Worm (Caenorhabditis elegans) whole organism, L3 larva: ENCODE measurements around the gene cht-6.

Source experiments
- aly-2 ChIP-seq: fragments of 150-350 bp; optimal IDR thresholded peaks from 2 replicates; lab custom pipeline; 2014; ENCODE audit warnings: missing biosample characterization, missing genetic modification characterization
- ceh-16 ChIP-seq: sonication (generic microtip); optimal IDR thresholded peaks from 2 replicates; lab custom pipeline; 2017; ENCODE audit warnings: missing biosample characterization, missing genetic modification characterization
- ceh-82 ChIP-seq: fragments of 150-350 bp; optimal IDR thresholded peaks from 2 replicates; lab custom pipeline; 2014; ENCODE audit warnings: missing biosample characterization, missing genetic modification characterization
- ceh-9 ChIP-seq: sonication (generic microtip); optimal IDR thresholded peaks from 2 replicates; lab custom pipeline; 2018; ENCODE audit warnings: missing biosample characterization, missing genetic modification characterization
- daf-12 ChIP-seq: fragments of 150-350 bp; optimal IDR thresholded peaks from 2 replicates; lab custom pipeline; 2014; ENCODE audit warnings: missing biosample characterization, missing genetic modification reagents, missing genetic modification characterization
- egl-5 ChIP-seq: fragments of 150-350 bp; optimal IDR thresholded peaks from 2 replicates; lab custom pipeline; 2017; ENCODE audit warnings: missing biosample characterization, missing genetic modification reagents, missing genetic modification characterization, inconsistent platforms
- elt-1 ChIP-seq: fragments of 150-350 bp; optimal IDR thresholded peaks from 2 replicates; lab custom pipeline; 2014; ENCODE audit warnings: missing biosample characterization, missing genetic modification characterization
- elt-2 ChIP-seq: sonication (generic microtip); optimal IDR thresholded peaks from 2 replicates; lab custom pipeline; 2016; ENCODE audit warnings: missing genetic modification reagents, mild to moderate bottlenecking, missing genetic modification characterization, missing compliant biosample characterization
- elt-3 ChIP-seq, 3 experiments: fragments of 150-350 bp in 1 of 3; sonication (generic microtip) in 2 of 3; optimal IDR thresholded peaks; 2 replicates in 2 of 3; 4 replicates in 1 of 3; lab custom pipeline; 2014 to 2017; ENCODE audit warnings: missing biosample characterization in 3 of 3, missing genetic modification characterization in 3 of 3
- eor-1 ChIP-seq, 2 experiments: fragments of 150-350 bp; optimal IDR thresholded peaks; 2 replicates each; lab custom pipeline; 2014 to 2018; ENCODE audit warnings: missing biosample characterization in 2 of 2, missing genetic modification characterization in 2 of 2
- fkh-10 ChIP-seq: sonication (generic microtip); optimal IDR thresholded peaks from 2 replicates; lab custom pipeline; 2017; ENCODE audit warnings: missing biosample characterization, missing genetic modification reagents, missing genetic modification characterization
- fos-1 ChIP-seq: fragments of 150-350 bp; optimal IDR thresholded peaks from 2 replicates; lab custom pipeline; 2014; ENCODE audit warnings: missing biosample characterization, missing genetic modification characterization
- jun-1 ChIP-seq: fragments of 150-350 bp; optimal IDR thresholded peaks from 2 replicates; lab custom pipeline; 2014; ENCODE audit warnings: missing biosample characterization, missing genetic modification reagents, missing genetic modification characterization
- lin-15B ChIP-seq: fragments of 150-350 bp; optimal IDR thresholded peaks from 2 replicates; lab custom pipeline; 2014; ENCODE audit warnings: missing biosample characterization, missing genetic modification characterization
- lin-39 ChIP-seq: fragments of 150-350 bp; optimal IDR thresholded peaks from 2 replicates; lab custom pipeline; 2018; ENCODE audit warnings: missing biosample characterization, missing genetic modification reagents, missing genetic modification characterization
- lsy-12 ChIP-seq: sonication (generic microtip); optimal IDR thresholded peaks from 2 replicates; lab custom pipeline; 2016; ENCODE audit warnings: mild to moderate bottlenecking, missing genetic modification characterization, missing compliant biosample characterization
- mdl-1 ChIP-seq: fragments of 150-350 bp; optimal IDR thresholded peaks from 2 replicates; lab custom pipeline; 2014; ENCODE audit warnings: missing biosample characterization, missing genetic modification characterization
- nfya-1 ChIP-seq: sonication (generic microtip); optimal IDR thresholded peaks from 2 replicates; lab custom pipeline; 2017; ENCODE audit warnings: missing genetic modification characterization, mild to moderate bottlenecking, missing compliant biosample characterization, antibody characterized with exemption, moderate library complexity; ENCODE audit not compliant: insufficient read depth
- nhr-11 ChIP-seq: fragments of 150-350 bp; optimal IDR thresholded peaks from 2 replicates; lab custom pipeline; 2014; ENCODE audit warnings: missing biosample characterization, missing genetic modification characterization
- nhr-12 ChIP-seq: fragments of 150-350 bp; optimal IDR thresholded peaks from 2 replicates; lab custom pipeline; 2014; ENCODE audit warnings: missing biosample characterization, missing genetic modification characterization
- nhr-23 ChIP-seq: fragments of 150-350 bp; optimal IDR thresholded peaks from 2 replicates; lab custom pipeline; 2014; ENCODE audit warnings: missing biosample characterization, missing genetic modification reagents, missing genetic modification characterization
- nhr-25 ChIP-seq: sonication (generic microtip); optimal IDR thresholded peaks from 2 replicates; lab custom pipeline; 2017; ENCODE audit warnings: missing biosample characterization, missing genetic modification characterization
- nhr-28 ChIP-seq: fragments of 150-350 bp; optimal IDR thresholded peaks from 2 replicates; lab custom pipeline; 2014; ENCODE audit warnings: missing biosample characterization, missing genetic modification characterization
- nhr-67 ChIP-seq: fragments of 150-350 bp; optimal IDR thresholded peaks from 2 replicates; lab custom pipeline; 2014; ENCODE audit warnings: missing biosample characterization, missing genetic modification characterization
- nhr-76 ChIP-seq: fragments of 150-350 bp; sonication (generic microtip); optimal IDR thresholded peaks from 5 replicates; lab custom pipeline; 2014; ENCODE audit warnings: missing biosample characterization, missing genetic modification characterization
- nhr-77 ChIP-seq: fragments of 150-350 bp; optimal IDR thresholded peaks from 2 replicates; lab custom pipeline; 2014; ENCODE audit warnings: missing biosample characterization, missing genetic modification characterization
- pha-4 ChIP-seq: fragments of 150-350 bp; optimal IDR thresholded peaks from 2 replicates; lab custom pipeline; 2014; ENCODE audit warnings: missing biosample characterization, missing genetic modification reagents, missing genetic modification characterization
- pqm-1 ChIP-seq: fragments of 150-350 bp; optimal IDR thresholded peaks from 2 replicates; lab custom pipeline; 2017; ENCODE audit warnings: missing biosample characterization, missing genetic modification characterization, inconsistent platforms
- skn-1 ChIP-seq: fragments of 150-350 bp; optimal IDR thresholded peaks from 2 replicates; lab custom pipeline; 2014; ENCODE audit warnings: missing biosample characterization, missing genetic modification characterization
- snpc-4 ChIP-seq: fragments of 150-350 bp; optimal IDR thresholded peaks from 2 replicates; lab custom pipeline; 2014; ENCODE audit warnings: missing biosample characterization, missing genetic modification characterization
- tbx-2 ChIP-seq: sonication (generic microtip); optimal IDR thresholded peaks from 2 replicates; lab custom pipeline; 2016; ENCODE audit warnings: mild to moderate bottlenecking, missing genetic modification characterization, missing compliant biosample characterization
- unc-39 ChIP-seq: sonication (generic microtip); optimal IDR thresholded peaks from 4 replicates; lab custom pipeline; 2017; ENCODE audit warnings: missing biosample characterization, missing genetic modification characterization
- ztf-11 ChIP-seq: fragments of 150-350 bp; optimal IDR thresholded peaks from 2 replicates; lab custom pipeline; 2014; ENCODE audit warnings: missing biosample characterization, missing genetic modification characterization
- ztf-4 ChIP-seq: fragments of 150-350 bp; optimal IDR thresholded peaks from 2 replicates; lab custom pipeline; 2014; ENCODE audit warnings: missing biosample characterization, missing genetic modification characterization

Gene cht-6

DNA sequence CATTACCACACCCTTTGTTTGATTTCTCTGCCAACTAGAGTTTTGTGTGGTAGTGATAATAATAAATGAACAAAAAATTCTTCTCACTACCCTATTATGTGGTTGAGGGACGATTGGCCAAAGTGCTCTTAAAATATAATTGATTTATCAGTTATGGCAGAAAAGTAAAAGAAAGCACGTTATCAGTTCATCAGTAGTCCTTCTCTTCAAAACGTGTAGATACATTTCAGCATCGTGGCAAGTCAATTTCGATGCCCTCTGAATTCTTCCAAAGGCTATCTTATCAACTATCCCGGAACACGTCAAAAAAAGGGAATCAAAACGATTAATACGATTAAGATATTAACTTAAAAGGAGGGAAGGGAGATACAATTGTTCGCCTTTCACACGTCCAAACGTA, 1.7 kb upstream of the cht-6 start:
- TF ChIP-seq skn-1 (tag; lab: Kevin White, UChicago): no peak
- TF ChIP-seq aly-2 (tag; lab: Kevin White, UChicago): no peak
- no peak for TF ChIP-seq ztf-4
- no peak for TF ChIP-seq snpc-4 (tag; lab: Kevin White, UChicago)
- TF ChIP-seq ztf-11 (tag; lab: Kevin White, UChicago): no peak
- no peak for TF ChIP-seq fkh-10 (GFP tag; lab: Kevin White, UChicago)
- no peak for TF ChIP-seq ceh-16 (tag; lab: Kevin White, UChicago)
- no peak for TF ChIP-seq nhr-11 (tag; lab: Kevin White, UChicago)
- no peak for TF ChIP-seq ceh-9 (tag; lab: Kevin White, UChicago)
- TF ChIP-seq lsy-12 (tag; lab: Kevin White, UChicago): no peak
- TF ChIP-seq pqm-1 (tag; lab: Kevin White, UChicago): peak; percentile 88
- peak; percentile 67 for TF ChIP-seq jun-1 (tag; lab: Kevin White, UChicago)
- peak; percentile 27 for TF ChIP-seq nfya-1 (tag; lab: Kevin White, UChicago)
- TF ChIP-seq elt-2 (tag; lab: Kevin White, UChicago): peak; percentile 99
- TF ChIP-seq lin-15B (tag; lab: Kevin White, UChicago): no peak
- TF ChIP-seq pha-4: no peak
- no peak for TF ChIP-seq mdl-1 (tag; lab: Kevin White, UChicago)
- no peak for TF ChIP-seq fos-1 (tag; lab: Kevin White, UChicago)
- TF ChIP-seq elt-1 (tag; lab: Kevin White, UChicago): no peak
- no peak for TF ChIP-seq lin-39 (tag; lab: Kevin White, UChicago)
- no peak for TF ChIP-seq tbx-2 (tag; lab: Kevin White, UChicago)
- no peak for TF ChIP-seq nhr-12 (tag; lab: Kevin White, UChicago)
- TF ChIP-seq daf-12 (tag; lab: Kevin White, UChicago): no peak
- no peak for TF ChIP-seq eor-1 (tag; optimal IDR thresholded peaks at IDR 0.05; lab: Kevin White, UChicago)

DNA sequence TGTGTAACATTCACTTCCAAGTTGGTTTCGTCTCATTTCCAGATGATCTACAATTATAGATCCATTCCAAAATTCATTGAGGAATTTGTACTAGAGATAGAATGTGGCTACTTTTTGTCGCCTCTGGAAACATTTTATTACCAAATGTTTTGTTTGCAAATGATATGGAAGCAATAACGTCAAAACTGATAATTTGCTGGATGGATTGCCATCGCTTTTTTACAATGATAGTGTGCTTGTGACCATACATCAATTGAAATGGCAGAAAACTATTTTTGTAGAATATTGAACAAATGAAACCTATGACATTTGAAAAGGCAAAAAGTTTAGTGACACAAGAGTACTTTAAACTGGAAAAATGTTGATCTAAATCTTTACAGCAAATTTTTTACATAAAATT, 324 bp upstream of the cht-6 start:
- TF ChIP-seq elt-2 (tag; lab: Kevin White, UChicago) (peak; percentile 74), ztf-11 (tag; lab: Kevin White, UChicago) (no peak), nhr-23 (tag; lab: Kevin White, UChicago) (no peak), unc-39 (tag; lab: Kevin White, UChicago) (no peak), pqm-1 (tag; lab: Kevin White, UChicago) (peak; percentile 37)

ce11 chrV:6424055-6424454, 9.3 kb downstream of the cht-6 start, which contains the start of gene urb-1:
Gene urb-1, minus strand, starts transcription at chrV:6424155.
- TF ChIP-seq nhr-77 (tag; lab: Kevin White, UChicago) (peak; percentile 36), ceh-82 (tag; lab: Kevin White, UChicago) (no peak)

DNA sequence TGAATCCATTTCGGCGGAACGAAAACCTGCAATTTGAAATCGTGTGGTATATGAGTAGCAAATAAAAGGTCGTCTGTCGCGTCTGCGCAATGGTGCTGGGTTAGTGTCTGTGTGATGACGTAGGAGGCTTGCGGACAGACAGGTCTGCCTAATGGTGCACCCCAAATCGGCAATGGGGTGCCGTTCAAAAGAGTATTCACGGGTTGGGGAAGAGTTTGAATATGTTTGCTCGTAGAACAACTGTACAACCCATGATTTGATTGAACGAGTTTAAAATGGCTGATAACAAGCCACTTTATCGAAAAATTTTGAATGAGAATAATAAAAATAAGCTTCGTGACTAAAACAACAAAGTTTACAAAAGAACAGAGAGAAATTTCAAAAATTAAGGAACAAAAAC, 11.1 kb downstream of the cht-6 start, which contains the start of gene T05H4.11:
Gene T05H4.11, minus strand, starts transcription at position 335 of the 400 bp plus-strand sequence.
- TF ChIP-seq nhr-28 (tag; lab: Kevin White, UChicago) (no peak), nhr-67 (tag; lab: Kevin White, UChicago) (no peak), eor-1 (tag; optimal IDR thresholded peaks at IDR 0.05; lab: Kevin White, UChicago) (no peak), nhr-23 (tag; lab: Kevin White, UChicago) (peak; percentile 35), fos-1 (tag; lab: Kevin White, UChicago) (no peak), nhr-76 (tag; lab: Kevin White, UChicago) (no peak), nhr-77 (tag; lab: Kevin White, UChicago) (no peak), lsy-12 (tag; lab: Kevin White, UChicago) (peak; percentile 31), skn-1 (tag; lab: Kevin White, UChicago) (no peak), unc-39 (tag; lab: Kevin White, UChicago) (no peak), ceh-16 (tag; lab: Kevin White, UChicago) (no peak), elt-2 (tag; lab: Kevin White, UChicago) (peak; percentile 27), nhr-25 (tag; lab: Kevin White, UChicago) (peak; percentile 27), pqm-1 (tag; lab: Kevin White, UChicago) (peak; percentile 11), ztf-4 (no peak), elt-3 (tag; optimal IDR thresholded peaks at IDR 0.05; lab: Kevin White, UChicago) (peak in 1 of 3 experiments; percentile 9), elt-1 (tag; lab: Kevin White, UChicago) (no peak), nfya-1 (tag; lab: Kevin White, UChicago) (no peak), pha-4 (peak; percentile 7), daf-12 (tag; lab: Kevin White, UChicago) (no peak), egl-5 (tag; lab: Kevin White, UChicago) (no peak)
